Worm (Caenorhabditis elegans) whole organism, L4 larva: ENCODE data around the gene ret-1.

Experiments used
- D1046.2 ChIP-seq: fragments of 200-800 bp; sonication (Bioruptor generic); IDR thresholded peaks from 2 replicates; pipeline ENCODE4 v1.3.6; 2022; ENCODE audit warnings: missing genetic modification characterization, missing compliant biosample characterization
- ceh-32 ChIP-seq: sonication (generic microtip); optimal IDR thresholded peaks from 2 replicates; lab custom pipeline; 2016; ENCODE audit warnings: mild to moderate bottlenecking, missing genetic modification characterization, missing compliant biosample characterization; ENCODE audit not compliant: poor library complexity
- daf-12 ChIP-seq: fragments of 150-350 bp; optimal IDR thresholded peaks from 2 replicates; lab custom pipeline; 2014; ENCODE audit warnings: missing biosample characterization, missing genetic modification reagents, missing genetic modification characterization
- fos-1 ChIP-seq: fragments of 150-350 bp; optimal IDR thresholded peaks from 2 replicates; lab custom pipeline; 2014; ENCODE audit warnings: missing biosample characterization, missing genetic modification characterization
- lim-7 ChIP-seq: fragments of 200-800 bp; sonication (Bioruptor generic); IDR thresholded peaks from 2 replicates; pipeline ENCODE4 v1.3.6; 2022; ENCODE audit warnings: missing genetic modification characterization, missing compliant biosample characterization
- lin-1 ChIP-seq: fragments of 200-800 bp; sonication (Bioruptor generic); IDR thresholded peaks from 2 replicates; pipeline ENCODE4 v1.3.6; 2022; ENCODE audit warnings: missing genetic modification reagents, missing genetic modification characterization, missing compliant biosample characterization
- lin-29 ChIP-seq: fragments of 200-800 bp; sonication (Bioruptor generic); IDR thresholded peaks from 2 replicates; pipeline ENCODE4 v1.3.6; 2022; ENCODE audit warnings: missing genetic modification reagents, missing genetic modification characterization, missing compliant biosample characterization
- lin-38 ChIP-seq: fragments of 200-800 bp; sonication (Bioruptor generic); IDR thresholded peaks from 2 replicates; pipeline ENCODE4 v1.3.6; 2022; ENCODE audit warnings: missing genetic modification reagents, missing genetic modification characterization, missing compliant biosample characterization
- mdt-29 ChIP-seq: fragments of 200-800 bp; sonication (Bioruptor generic); IDR thresholded peaks from 2 replicates; pipeline ENCODE4 v1.3.6; 2022; ENCODE audit warnings: missing genetic modification reagents, missing genetic modification characterization, missing compliant biosample characterization
- sdz-12 ChIP-seq: fragments of 200-800 bp; sonication (Bioruptor generic); optimal IDR thresholded peaks from 2 replicates; lab custom pipeline; 2018; ENCODE audit warnings: mild to moderate bottlenecking, missing genetic modification characterization, missing compliant biosample characterization
- set-16 ChIP-seq: fragments of 200-800 bp; sonication (Bioruptor generic); IDR thresholded peaks from 2 replicates; pipeline ENCODE4 v1.3.6; 2022; ENCODE audit warnings: missing genetic modification reagents, missing genetic modification characterization, missing compliant biosample characterization
- unc-130 ChIP-seq: sonication (generic microtip); optimal IDR thresholded peaks from 2 replicates; lab custom pipeline; 2016; ENCODE audit warnings: missing genetic modification reagents, missing genetic modification characterization, missing compliant biosample characterization
- zag-1 ChIP-seq: fragments of 150-350 bp; optimal IDR thresholded peaks from 2 replicates; lab custom pipeline; 2014; ENCODE audit warnings: missing biosample characterization, missing genetic modification characterization

Gene ret-1

DNA sequence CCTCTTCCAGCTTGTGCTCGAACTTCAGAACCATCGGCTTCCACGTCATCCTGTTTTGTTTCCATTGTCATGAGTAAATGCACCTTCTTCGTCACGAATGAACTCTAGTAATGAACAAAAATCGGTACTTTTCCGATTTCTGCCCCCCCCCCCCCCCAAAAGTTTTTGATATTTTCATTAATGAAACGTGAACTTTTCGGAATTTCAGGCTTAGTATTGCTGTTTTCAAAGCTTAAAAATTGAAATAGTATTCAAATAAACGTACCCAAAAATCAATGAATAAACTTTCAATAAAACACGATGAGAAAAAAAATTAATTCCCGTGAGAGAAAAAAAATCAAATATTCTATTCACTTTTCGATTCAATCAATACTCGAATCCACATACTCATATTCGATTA, 67.6 kb downstream of the ret-1 start, which contains the start of the genes scrm-7 and Y50E8A.10:
TSS of gene scrm-7 (minus strand) at position 101 of the 400 bp plus-strand sequence.
TSS of gene Y50E8A.10 (plus strand) at position 353 of the 400 bp plus-strand sequence.
- TF ChIP-seq ceh-32 (tag; lab: Kevin White, UChicago) (no peak), lin-1 (GFP tag; lab: Robert Waterston, UW) (no peak), sdz-12 (GFP tag; lab: Kevin White, UChicago) (no peak), lin-38 (GFP tag; lab: Robert Waterston, UW) (no peak), D1046.2 (no peak), daf-12 (tag; lab: Kevin White, UChicago) (no peak), unc-130 (GFP tag; lab: Kevin White, UChicago) (no peak), fos-1 (tag; lab: Kevin White, UChicago) (no peak), lim-7 (GFP tag; lab: Robert Waterston, UW) (no peak), lin-29 (no peak), set-16 (GFP tag; lab: Robert Waterston, UW) (no peak), mdt-29 (no peak), zag-1 (no peak)
